Worm (Caenorhabditis elegans) whole organism, mixed stage, embryonic: Measurements from ENCODE around the gene alh-3.
"Not testable (repeated sequence)": the region's sequence is repeated elsewhere in the genome, so short reads cannot be mapped to it uniquely, and the experiment has no call there.

ENCODE experiments used
- elt-3 ChIP-seq: fragments of 150-350 bp; optimal IDR thresholded peaks from 2 replicates; lab custom pipeline; 2014; ENCODE audit warnings: missing biosample characterization, missing genetic modification characterization
- lin-13 ChIP-seq: fragments of 150-350 bp; optimal IDR thresholded peaks from 2 replicates; lab custom pipeline; 2014; ENCODE audit warnings: missing biosample characterization, missing genetic modification characterization
- lin-32 ChIP-seq: fragments of 200-800 bp; sonication (Bioruptor generic); optimal IDR thresholded peaks from 2 replicates; lab custom pipeline; 2018; ENCODE audit warnings: mild to moderate bottlenecking, missing genetic modification characterization, missing compliant biosample characterization
- mab-5 ChIP-seq: fragments of 150-350 bp; optimal IDR thresholded peaks from 2 replicates; lab custom pipeline; 2014; ENCODE audit warnings: missing biosample characterization, missing genetic modification characterization
- nhr-237 ChIP-seq: fragments of 150-350 bp; optimal IDR thresholded peaks from 2 replicates; lab custom pipeline; 2014; ENCODE audit warnings: missing biosample characterization, missing genetic modification characterization
- sptf-1 ChIP-seq: sonication (generic microtip); optimal IDR thresholded peaks from 2 replicates; lab custom pipeline; 2017; ENCODE audit warnings: mild to moderate bottlenecking, missing genetic modification characterization, moderate library complexity, missing compliant biosample characterization
- unc-120 ChIP-seq: sonication (generic microtip); optimal IDR thresholded peaks from 2 replicates; lab custom pipeline; 2017; ENCODE audit warnings: missing genetic modification characterization, missing compliant biosample characterization; ENCODE audit not compliant: poor library complexity, severe bottlenecking

- not testable (repeated sequence) for TF ChIP-seq sptf-1 (tag; lab: Kevin White, UChicago); unc-120 (tag; lab: Kevin White, UChicago); nhr-237; lin-32 (GFP tag; lab: Kevin White, UChicago); lin-13 (tag; lab: Kevin White, UChicago); elt-3 (tag; lab: Kevin White, UChicago); mab-5 (tag; lab: Kevin White, UChicago)
Measured at ce11 chrIV:10987342-10987945, 35.0 kb upstream of the alh-3 start, which contains the start of gene Y43E12A.3.
